Fruit fly (Drosophila melanogaster) whole organism, embryonic: ENCODE data around the gene RapGAP1.

ENCODE experiments used
- CG10267 ChIP-seq: fragments of 200-800 bp; sonication (Bioruptor generic); optimal IDR thresholded peaks from 2 replicates; lab custom pipeline; 2018; ENCODE audit warnings: missing biosample characterization, mild to moderate bottlenecking, missing genetic modification characterization, moderate library complexity
- CG12391 ChIP-seq: fragments of 200-800 bp; sonication (Bioruptor generic); optimal IDR thresholded peaks from 3 replicates; lab custom pipeline; 2018; ENCODE audit warnings: missing biosample characterization, mild to moderate bottlenecking, missing genetic modification characterization, moderate library complexity
- CG13424 ChIP-seq: fragments of 200-800 bp; sonication (Bioruptor generic); optimal IDR thresholded peaks from 2 replicates; lab custom pipeline; 2019; ENCODE audit warnings: missing biosample characterization, mild to moderate bottlenecking, missing genetic modification characterization, moderate library complexity
- CG1602 ChIP-seq: fragments of 200-800 bp; sonication (Bioruptor generic); optimal IDR thresholded peaks from 3 replicates; lab custom pipeline; 2016; ENCODE audit warnings: missing biosample characterization, missing genetic modification characterization
- CG16815 ChIP-seq: fragments of 200-800 bp; sonication (Bioruptor generic); optimal IDR thresholded peaks from 3 replicates; lab custom pipeline; 2017; ENCODE audit warnings: missing biosample characterization, mild to moderate bottlenecking, missing genetic modification characterization
- CG2120 ChIP-seq: fragments of 200-800 bp; sonication (Bioruptor generic); optimal IDR thresholded peaks from 3 replicates; lab custom pipeline; 2016; ENCODE audit warnings: missing biosample characterization, missing genetic modification characterization
- CG2678 ChIP-seq: fragments of 200-800 bp; sonication (Bioruptor generic); optimal IDR thresholded peaks from 3 replicates; lab custom pipeline; 2019; ENCODE audit warnings: missing biosample characterization, mild to moderate bottlenecking, missing genetic modification characterization, moderate library complexity
- CG30431 ChIP-seq: fragments of 200-800 bp; sonication (Bioruptor generic); optimal IDR thresholded peaks from 2 replicates; lab custom pipeline; 2017; ENCODE audit warnings: missing biosample characterization, missing genetic modification characterization
- CG32772 ChIP-seq: fragments of 200-800 bp; sonication (Bioruptor generic); IDR thresholded peaks from 2 replicates; pipeline ENCODE4 v1.3.6; 2022; ENCODE audit warnings: missing biosample characterization, missing genetic modification characterization
- CG33213 ChIP-seq: fragments of 200-800 bp; sonication (Bioruptor generic); optimal IDR thresholded peaks from 3 replicates; lab custom pipeline; 2016; ENCODE audit warnings: missing biosample characterization, missing genetic modification characterization
- CG4404 ChIP-seq: fragments of 200-800 bp; sonication (Bioruptor generic); IDR thresholded peaks from 2 replicates; pipeline ENCODE4 v1.3.6; 2022; ENCODE audit warnings: missing biosample characterization, missing genetic modification characterization
- CG4424 ChIP-seq: fragments of 200-800 bp; sonication (Bioruptor generic); optimal IDR thresholded peaks from 3 replicates; lab custom pipeline; 2016; ENCODE audit warnings: missing biosample characterization, missing genetic modification characterization
- CG4854 ChIP-seq: fragments of 200-800 bp; sonication (Bioruptor generic); optimal IDR thresholded peaks from 2 replicates; lab custom pipeline; 2016; ENCODE audit warnings: missing biosample characterization, missing genetic modification characterization, inconsistent platforms
- CG7928 ChIP-seq: fragments of 200-800 bp; sonication (Bioruptor generic); optimal IDR thresholded peaks from 2 replicates; lab custom pipeline; 2017; ENCODE audit warnings: missing biosample characterization, mild to moderate bottlenecking, missing genetic modification characterization
- CG7987 ChIP-seq: fragments of 200-800 bp; sonication (Bioruptor generic); optimal IDR thresholded peaks from 2 replicates; lab custom pipeline; 2018; ENCODE audit warnings: missing biosample characterization, mild to moderate bottlenecking, missing genetic modification characterization, moderate library complexity
- CG8388 ChIP-seq: fragments of 200-800 bp; sonication (Bioruptor generic); optimal IDR thresholded peaks from 2 replicates; lab custom pipeline; 2019; ENCODE audit warnings: missing biosample characterization, mild to moderate bottlenecking, missing genetic modification characterization, moderate library complexity
- CG9817 ChIP-seq: fragments of 200-800 bp; sonication (Bioruptor generic); optimal IDR thresholded peaks from 2 replicates; lab custom pipeline; 2018; ENCODE audit warnings: missing biosample characterization, mild to moderate bottlenecking, missing genetic modification characterization, moderate library complexity
- Camta ChIP-seq: fragments of 200-800 bp; sonication (Bioruptor generic); optimal IDR thresholded peaks from 2 replicates; lab custom pipeline; 2016; ENCODE audit warnings: missing biosample characterization, missing genetic modification characterization
- Dek ChIP-seq: fragments of 200-800 bp; sonication (Bioruptor generic); optimal IDR thresholded peaks from 3 replicates; lab custom pipeline; 2019; ENCODE audit warnings: missing biosample characterization, mild to moderate bottlenecking, missing genetic modification characterization, moderate library complexity
- Drgx ChIP-seq: fragments of 200-800 bp; sonication (Bioruptor generic); IDR thresholded peaks from 2 replicates; pipeline ENCODE4 v1.3.6; 2022; ENCODE audit warnings: missing biosample characterization, missing genetic modification characterization
- Eip74EF ChIP-seq, 2 experiments: fragments of 200-800 bp in 1 of 2; fragments of >200 bp in 1 of 2; sonication (Bioruptor generic) in 1 of 2; optimal IDR thresholded peaks; 2 replicates each; lab custom pipeline; 2017 to 2019; ENCODE audit warnings: missing biosample characterization in 2 of 2, missing genetic modification characterization in 2 of 2, mild to moderate bottlenecking in 1 of 2, moderate library complexity in 1 of 2
- Max ChIP-seq: fragments of 200-800 bp; sonication (Bioruptor generic); optimal IDR thresholded peaks from 2 replicates; lab custom pipeline; 2016; ENCODE audit warnings: missing biosample characterization, mild to moderate bottlenecking, missing genetic modification characterization
- NC2α ChIP-seq: fragments of 200-800 bp; sonication (Bioruptor generic); optimal IDR thresholded peaks from 2 replicates; lab custom pipeline; 2016; ENCODE audit warnings: missing biosample characterization, missing genetic modification characterization
- Oli ChIP-seq: fragments of 200-800 bp; sonication (Bioruptor generic); optimal IDR thresholded peaks from 2 replicates; lab custom pipeline; 2018; ENCODE audit warnings: missing biosample characterization, mild to moderate bottlenecking, missing genetic modification characterization, moderate library complexity
- PHDP ChIP-seq: fragments of 200-800 bp; sonication (Bioruptor generic); optimal IDR thresholded peaks from 3 replicates; lab custom pipeline; 2018; ENCODE audit warnings: missing biosample characterization, mild to moderate bottlenecking, missing genetic modification characterization, moderate library complexity
- Rx ChIP-seq: fragments of 200-800 bp; sonication (Bioruptor generic); IDR thresholded peaks from 2 replicates; pipeline ENCODE4 v1.3.6; 2022; ENCODE audit warnings: missing biosample characterization, missing genetic modification characterization
- TFAM ChIP-seq: fragments of 200-800 bp; sonication (Bioruptor generic); optimal IDR thresholded peaks from 2 replicates; lab custom pipeline; 2017; ENCODE audit warnings: missing biosample characterization, missing genetic modification characterization, inconsistent platforms
- Tbp ChIP-seq: fragments of >200 bp; optimal IDR thresholded peaks from 2 replicates; lab custom pipeline; 2018; ENCODE audit warnings: missing biosample characterization, missing genetic modification characterization
- YL-1 ChIP-seq: fragments of 200-800 bp; sonication (Bioruptor generic); optimal IDR thresholded peaks from 3 replicates; lab custom pipeline; 2017; ENCODE audit warnings: missing biosample characterization, mild to moderate bottlenecking, missing genetic modification characterization
- ara ChIP-seq: fragments of 200-800 bp; sonication (Bioruptor generic); IDR thresholded peaks from 2 replicates; pipeline ENCODE4 v1.3.6; 2022; ENCODE audit warnings: missing biosample characterization, missing genetic modification characterization
- bcd ChIP-seq: fragments of 200-800 bp; sonication (Bioruptor generic); optimal IDR thresholded peaks from 2 replicates; lab custom pipeline; 2017; ENCODE audit warnings: missing biosample characterization, mild to moderate bottlenecking, missing genetic modification characterization
- cad ChIP-seq: fragments of >200 bp; optimal IDR thresholded peaks from 2 replicates; lab custom pipeline; 2017; ENCODE audit warnings: missing biosample characterization, missing genetic modification characterization
- crp ChIP-seq, 2 experiments: fragments of 200-800 bp; sonication (Bioruptor generic); optimal IDR thresholded peaks; 2 replicates in 1 of 2; 3 replicates in 1 of 2; lab custom pipeline; 2017; ENCODE audit warnings: missing biosample characterization in 2 of 2, missing genetic modification characterization in 2 of 2, mild to moderate bottlenecking in 1 of 2, moderate library complexity in 1 of 2
- dmrt11E ChIP-seq: fragments of 200-800 bp; sonication (Bioruptor generic); optimal IDR thresholded peaks from 3 replicates; lab custom pipeline; 2018; ENCODE audit warnings: missing biosample characterization, mild to moderate bottlenecking, missing genetic modification characterization, moderate library complexity
- dpn ChIP-seq, 2 experiments: fragments of 200-800 bp; sonication (Bioruptor generic); optimal IDR thresholded peaks; 3 replicates each; lab custom pipeline; 2016; ENCODE audit warnings: missing biosample characterization in 2 of 2, missing genetic modification characterization in 2 of 2
- fd96Cb ChIP-seq: fragments of 200-800 bp; sonication (Bioruptor generic); optimal IDR thresholded peaks from 2 replicates; lab custom pipeline; 2018; ENCODE audit warnings: missing biosample characterization, mild to moderate bottlenecking, missing genetic modification characterization, moderate library complexity
- hkb ChIP-seq, 2 experiments: fragments of 200-800 bp in 1 of 2; fragments of >200 bp in 1 of 2; sonication (Bioruptor generic) in 1 of 2; IDR thresholded peaks in 1 of 2; optimal IDR thresholded peaks in 1 of 2; 2 replicates each; pipeline versions ENCODE4 v1.3.6 to Lab custom; 2017 to 2022; ENCODE audit warnings: missing biosample characterization in 1 of 2, missing genetic modification characterization in 1 of 2
- inv ChIP-seq: fragments of 200-800 bp; sonication (Bioruptor generic); IDR thresholded peaks from 2 replicates; pipeline ENCODE4 v1.3.6; 2022; ENCODE audit warnings: missing biosample characterization, missing genetic modification characterization; ENCODE audit not compliant: partially characterized antibody
- mld ChIP-seq: fragments of 200-800 bp; sonication (Bioruptor generic); IDR thresholded peaks from 3 replicates; pipeline ENCODE4 v1.3.6; 2022; ENCODE audit warnings: missing biosample characterization, missing genetic modification characterization; ENCODE audit not compliant: partially characterized antibody
- onecut ChIP-seq: fragments of 200-800 bp; sonication (Bioruptor generic); IDR thresholded peaks from 2 replicates; pipeline ENCODE4 v1.3.6; 2022; ENCODE audit warnings: missing biosample characterization, missing genetic modification characterization
- repo ChIP-seq: fragments of 200-800 bp; sonication (Bioruptor generic); optimal IDR thresholded peaks from 2 replicates; lab custom pipeline; 2016; ENCODE audit warnings: missing biosample characterization, missing genetic modification characterization
- row ChIP-seq: fragments of 200-800 bp; sonication (Bioruptor generic); IDR thresholded peaks from 3 replicates; pipeline ENCODE4 v1.3.6; 2022; ENCODE audit warnings: missing biosample characterization, missing genetic modification characterization
- sens ChIP-seq: fragments of 200-800 bp; sonication (Bioruptor generic); peaks from one replicate; lab custom pipeline; 2016; ENCODE audit warnings: missing biosample characterization, missing genetic modification characterization
- slbo ChIP-seq: fragments of 200-800 bp; sonication (Bioruptor generic); IDR thresholded peaks from 2 replicates; pipeline ENCODE4 v1.3.6; 2022; ENCODE audit warnings: missing biosample characterization, missing genetic modification characterization
- tgo ChIP-seq: fragments of 200-800 bp; sonication (Bioruptor generic); IDR thresholded peaks from 3 replicates; pipeline ENCODE4 v1.3.6; 2022; ENCODE audit warnings: missing biosample characterization, missing genetic modification characterization
- tin ChIP-seq: fragments of 200-800 bp; sonication (Bioruptor generic); optimal IDR thresholded peaks from 3 replicates; lab custom pipeline; 2016; ENCODE audit warnings: missing biosample characterization, missing genetic modification characterization
- trem ChIP-seq: fragments of 200-800 bp; optimal IDR thresholded peaks from 3 replicates; lab custom pipeline; 2019; ENCODE audit warnings: missing biosample characterization, mild to moderate bottlenecking, missing genetic modification characterization, moderate library complexity
- unpg ChIP-seq: fragments of 200-800 bp; sonication (Bioruptor generic); optimal IDR thresholded peaks from 3 replicates; lab custom pipeline; 2018; ENCODE audit warnings: missing biosample characterization, mild to moderate bottlenecking, missing genetic modification characterization, moderate library complexity
- usp ChIP-seq: fragments of >200 bp; optimal IDR thresholded peaks from 2 replicates; lab custom pipeline; 2017; ENCODE audit warnings: missing biosample characterization, missing genetic modification characterization

Gene RapGAP1

dm6 chr2L:7541047-7541726 is 37.6 kb downstream of the RapGAP1 start (continued):
- peak; percentile 5 for TF ChIP-seq bcd (GFP tag; lab: Kevin White, UChicago)
- TF ChIP-seq CG12391 (tag; lab: Kevin White, UChicago) = peak; percentile 55
- TF ChIP-seq CG32772 (GFP tag; lab: Robert Waterston, UW) = peak; percentile 22; the same call in 1 of the 2 replicates
- TF ChIP-seq repo (GFP tag; lab: Kevin White, UChicago) = no peak
- no peak for TF ChIP-seq cad (GFP tag; lab: Kevin White, UChicago)
- peak; percentile 48 for TF ChIP-seq CG13424 (tag; lab: Kevin White, UChicago)
- TF ChIP-seq tin = peak; percentile 42
- TF ChIP-seq YL-1 (GFP tag; lab: Kevin White, UChicago) = no peak
- no peak for TF ChIP-seq onecut
- no peak for TF ChIP-seq Drgx (GFP tag; lab: Robert Waterston, UW)
- no peak for TF ChIP-seq TFAM (GFP tag; lab: Kevin White, UChicago)
- TF ChIP-seq slbo (GFP tag; lab: Robert Waterston, UW) = peak; percentile 8; the same call in 1 of the 2 replicates
- peak; percentile 14 for TF ChIP-seq CG9817 (tag; lab: Kevin White, UChicago)
- no peak for TF ChIP-seq CG7987 (GFP tag; lab: Kevin White, UChicago)
- TF ChIP-seq tgo = peak; percentile 50; the same call in 1 of the 3 replicates
- TF ChIP-seq CG4404 (GFP tag; lab: Robert Waterston, UW) = peak; percentile 26; the same call in 1 of the 2 replicates
- TF ChIP-seq Oli (tag; lab: Kevin White, UChicago) = peak; percentile 43
- no peak for TF ChIP-seq mld (GFP tag; lab: Robert Waterston, UW)
- TF ChIP-seq Eip74EF (GFP tag; optimal IDR thresholded peaks at IDR 0.05; lab: Kevin White, UChicago) = no peak
- TF ChIP-seq dpn (GFP tag; optimal IDR thresholded peaks at IDR 0.05; lab: Kevin White, UChicago) = peak; percentile 3 to 31
- peak; percentile 23 for TF ChIP-seq Max (GFP tag; lab: Kevin White, UChicago)
- TF ChIP-seq PHDP (tag; lab: Kevin White, UChicago) = peak; percentile 5
- TF ChIP-seq dmrt11E (tag; lab: Kevin White, UChicago) = peak; percentile 73
- peak; percentile 14 for TF ChIP-seq fd96Cb (tag; lab: Kevin White, UChicago)
- TF ChIP-seq hkb (optimal IDR thresholded peaks at IDR 0.05; lab: Kevin White, UChicago) = no peak
- TF ChIP-seq hkb (GFP tag; IDR thresholded peaks at IDR 0.05; lab: Robert Waterston, UW) = peak; percentile 60
- TF ChIP-seq Tbp (GFP tag; lab: Kevin White, UChicago) = no peak
- TF ChIP-seq Rx (GFP tag; lab: Robert Waterston, UW) = no peak
- peak; percentile 86 for TF ChIP-seq sens (GFP tag; lab: Kevin White, UChicago)
- no peak for TF ChIP-seq CG30431
- no peak for TF ChIP-seq crp (GFP tag; optimal IDR thresholded peaks at IDR 0.05; lab: Kevin White, UChicago)
- no peak for TF ChIP-seq CG4854
- peak; percentile 40 for TF ChIP-seq CG2120 (GFP tag; lab: Kevin White, UChicago)
- peak; percentile 3 for TF ChIP-seq Camta (GFP tag; lab: Kevin White, UChicago)
- TF ChIP-seq CG1602 (GFP tag; lab: Kevin White, UChicago) = peak; percentile 25
- TF ChIP-seq CG8388 (GFP tag; lab: Kevin White, UChicago) = peak; percentile 1
- TF ChIP-seq CG33213 (GFP tag; lab: Kevin White, UChicago) = peak; percentile 28
- no peak for TF ChIP-seq inv (GFP tag; lab: Robert Waterston, UW)
- TF ChIP-seq usp = no peak
- no peak for TF ChIP-seq CG7928 (GFP tag; lab: Kevin White, UChicago)
- no peak for TF ChIP-seq NC2α (GFP tag; lab: Kevin White, UChicago)
- peak; percentile 40 for TF ChIP-seq CG10267 (tag; lab: Kevin White, UChicago)
- peak; percentile 62 for TF ChIP-seq unpg (GFP tag; lab: Kevin White, UChicago)
- TF ChIP-seq Dek (tag; lab: Kevin White, UChicago) = peak; percentile 3
- TF ChIP-seq CG2678 (tag; lab: Kevin White, UChicago) = peak; percentile 60
- peak; percentile 40; the same call in 1 of the 2 replicates for TF ChIP-seq ara (GFP tag; lab: Robert Waterston, UW)
- peak; percentile 40 for TF ChIP-seq CG4424 (GFP tag; lab: Kevin White, UChicago)
- peak; percentile 25 for TF ChIP-seq trem (tag; lab: Kevin White, UChicago)
- TF ChIP-seq row (GFP tag; lab: Robert Waterston, UW) = peak; percentile 53
- TF ChIP-seq CG16815 = peak; percentile 16
